Worm (Caenorhabditis elegans): ENCODE measurements around the gene toe-1.

The toe-1 gene

DNA sequence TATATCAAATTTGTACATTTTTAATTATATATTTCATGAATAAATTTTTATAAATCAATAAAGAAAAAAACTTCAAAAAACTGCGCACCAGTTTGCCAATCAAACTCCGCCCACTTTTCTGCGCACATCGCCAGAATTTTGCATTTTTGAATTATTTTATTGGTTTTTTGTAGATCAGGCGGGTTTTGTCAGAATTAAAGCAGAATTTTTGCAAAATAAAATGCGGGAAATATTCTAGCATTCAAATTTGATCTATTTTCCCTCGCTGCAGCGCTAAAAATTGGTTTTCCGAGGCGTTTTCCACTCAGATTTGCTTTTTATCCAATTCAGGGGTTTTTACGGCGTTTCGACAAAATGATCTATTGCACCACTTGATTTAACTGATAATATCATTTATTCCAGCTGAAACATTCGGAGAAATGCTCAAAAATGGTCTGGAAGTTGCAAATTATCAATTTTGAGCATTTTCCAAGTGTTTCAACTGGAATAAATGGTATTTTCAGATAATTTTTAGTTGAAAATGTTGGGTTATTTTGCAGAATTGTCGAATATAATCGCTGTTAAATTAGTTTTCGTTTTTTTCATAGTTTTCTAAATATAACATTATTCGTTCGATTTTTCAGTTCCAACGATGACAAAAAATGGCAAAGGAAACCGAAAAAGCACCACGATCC lies 46.1 kb downstream of the toe-1 start, which contains the start of gene W06B4.1 (continued):
- 0 out of 2 replicates have a peak, but pooled peaks have one; percentile 35 for TF ChIP-seq C17E4.6 (GFP tag; IDR thresholded peaks at IDR 0.05)

DNA sequence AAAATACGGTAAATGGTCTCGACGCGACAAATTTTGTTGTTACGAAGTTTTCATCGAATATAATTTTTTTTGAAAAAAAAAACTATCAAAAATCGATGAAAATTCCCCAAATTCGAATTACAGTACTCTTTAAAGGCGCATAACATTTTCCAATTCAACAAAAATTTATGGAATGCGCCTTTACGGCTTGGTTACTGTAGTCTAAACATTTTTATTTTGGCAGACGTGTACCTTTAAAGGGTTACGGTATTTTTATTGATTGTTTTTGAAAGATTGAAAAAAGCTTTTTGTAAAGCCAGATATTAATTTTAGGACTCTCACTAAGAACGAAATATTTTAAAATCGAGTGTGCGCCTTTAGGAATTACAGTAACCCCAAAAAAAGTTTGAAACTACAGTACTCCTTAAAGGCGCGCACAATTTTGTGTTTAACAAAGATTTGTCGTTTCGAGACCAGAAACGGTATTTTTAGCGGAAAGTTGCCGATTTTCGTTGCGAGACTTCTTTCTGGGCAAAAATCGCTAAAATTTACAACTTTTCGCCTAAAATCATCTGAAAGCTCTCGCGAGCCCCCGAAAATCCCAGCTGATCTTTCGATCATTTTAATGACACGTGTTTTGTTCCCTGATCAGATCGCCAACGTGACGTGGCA lies 49.2 kb downstream of the toe-1 start:
- no peak for TF ChIP-seq nfya-1 (tag; optimal IDR thresholded peaks at IDR 0.05; ENCODE audit: borderline replicate concordance, insufficient read depth)
- TF ChIP-seq tbp1 (GFP tag; optimal IDR thresholded peaks at IDR 0.05): no peak
- peak; percentile 65 for TF ChIP-seq xnd-1 (tag; optimal IDR thresholded peaks at IDR 0.05)
- TF ChIP-seq madf-6 (GFP tag; IDR thresholded peaks at IDR 0.05): peak; percentile 89
- peak; percentile 67 for TF ChIP-seq F33H1.4 (GFP tag; IDR thresholded peaks at IDR 0.05)
- peak; percentile 75 for TF ChIP-seq madf-8 (GFP tag; conservative IDR thresholded peaks at IDR 0.05)
- TF ChIP-seq lin-54 (GFP tag; optimal IDR thresholded peaks at IDR 0.05): peak; percentile 39
- TF ChIP-seq lsl-1 (GFP tag; optimal IDR thresholded peaks at IDR 0.05): peak; percentile 97
- no peak for TF ChIP-seq hmg-1.2 (GFP tag; IDR thresholded peaks at IDR 0.05)
- no peak for TF ChIP-seq F57C9.4 (tag; optimal IDR thresholded peaks at IDR 0.05)
- TF ChIP-seq efl-1 (GFP tag; optimal IDR thresholded peaks at IDR 0.05): peak; percentile 10
- TF ChIP-seq lag-1 (GFP tag; IDR thresholded peaks at IDR 0.05): no peak

DNA sequence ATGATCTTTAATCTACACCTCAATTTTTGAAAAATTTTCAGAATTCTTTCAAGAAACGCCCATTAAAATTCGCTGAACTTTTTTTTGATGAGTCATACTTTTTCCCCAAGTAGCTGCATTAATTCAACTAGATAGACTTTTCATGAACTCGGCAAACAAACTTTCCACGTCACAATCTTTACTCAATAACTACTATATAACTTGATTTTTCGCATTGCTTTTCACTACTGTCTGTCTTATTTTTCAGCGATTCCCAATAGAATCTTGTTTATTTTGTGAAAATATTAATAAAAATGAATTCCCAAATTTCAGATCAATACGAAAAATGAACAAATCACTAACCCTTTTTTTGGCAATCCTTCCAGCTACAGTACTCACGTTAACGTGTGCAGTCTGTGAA lies 53.3 kb downstream of the toe-1 start, which contains the start of gene T05C1.1:
TSS of gene T05C1.1 (plus strand) at position 301 of the 400 bp plus-strand sequence.
- no peak for TF ChIP-seq attf-5 (GFP tag; optimal IDR thresholded peaks at IDR 0.05)
- no peak for TF ChIP-seq ztf-22 (GFP tag; optimal IDR thresholded peaks at IDR 0.05)
- no peak for TF ChIP-seq K12H6.12 (tag; optimal IDR thresholded peaks at IDR 0.05)
- no peak for TF ChIP-seq dpl-1 (GFP tag; optimal IDR thresholded peaks at IDR 0.05)
- no peak for TF ChIP-seq egl-44 (GFP tag; IDR thresholded peaks at IDR 0.05)
- TF ChIP-seq ztf-26 (tag; optimal IDR thresholded peaks at IDR 0.05): no peak
- TF ChIP-seq ets-4 (GFP tag; optimal IDR thresholded peaks at IDR 0.05): no peak
- no peak for TF ChIP-seq hrde-1 (tag; optimal IDR thresholded peaks at IDR 0.05; ENCODE audit: borderline replicate concordance)
- no peak for TF ChIP-seq aptf-3 (GFP tag; IDR thresholded peaks at IDR 0.05)
- no peak for TF ChIP-seq bed-1 (GFP tag; IDR thresholded peaks at IDR 0.05)
- TF ChIP-seq let-526 (GFP tag; IDR thresholded peaks at IDR 0.05): no peak
- TF ChIP-seq attf-3 (GFP tag; conservative IDR thresholded peaks at IDR 0.05): no peak
- no peak for TF ChIP-seq efl-1 (GFP tag; optimal IDR thresholded peaks at IDR 0.05)
- TF ChIP-seq B0261.1 (tag; optimal IDR thresholded peaks at IDR 0.05): no peak
- TF ChIP-seq madf-6 (GFP tag; IDR thresholded peaks at IDR 0.05): no peak
- TF ChIP-seq madf-8 (GFP tag; conservative IDR thresholded peaks at IDR 0.05): no peak
- no peak for TF ChIP-seq F39B2.1 (GFP tag; IDR thresholded peaks at IDR 0.05)
- no peak for TF ChIP-seq mes-4 (tag; optimal IDR thresholded peaks at IDR 0.05)

DNA sequence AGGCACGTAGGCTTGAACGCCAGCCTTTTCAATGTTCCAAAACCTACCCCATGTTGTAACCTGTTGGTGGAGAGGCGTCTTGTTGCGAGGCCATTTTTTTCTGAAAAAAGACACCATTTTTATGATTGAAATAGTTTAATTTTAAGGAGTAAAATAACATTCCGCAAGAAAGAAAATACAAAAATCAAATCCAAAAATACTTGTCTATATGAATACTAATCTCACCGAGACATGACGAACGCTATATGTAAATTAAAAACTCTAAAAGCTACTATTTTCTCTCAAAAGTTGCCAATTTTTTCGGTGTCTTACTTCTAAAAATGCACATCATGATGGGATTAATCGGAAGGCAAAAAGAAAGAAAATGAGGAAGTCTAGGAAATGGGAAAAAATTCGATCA lies 57.1 kb downstream of the toe-1 start, which contains the start of gene T05C1.2:
TSS of gene T05C1.2 (minus strand) at position 101 of the 400 bp plus-strand sequence.
- TF ChIP-seq ccch-3 (GFP tag; optimal IDR thresholded peaks at IDR 0.05): no peak
- TF ChIP-seq lin-54 (GFP tag; optimal IDR thresholded peaks at IDR 0.05): no peak
- no peak for TF ChIP-seq lin-26 (GFP tag; IDR thresholded peaks at IDR 0.05)
- TF ChIP-seq tbx-9 (tag; optimal IDR thresholded peaks at IDR 0.05; ENCODE audit: borderline replicate concordance): no peak
- no peak for TF ChIP-seq ZK185.1 (tag; optimal IDR thresholded peaks at IDR 0.05; ENCODE audit: poor library complexity, severe bottlenecking)
- no peak for TF ChIP-seq hlh-26 (GFP tag; conservative IDR thresholded peaks at IDR 0.05)
- no peak for TF ChIP-seq ceh-58 (GFP tag; IDR thresholded peaks at IDR 0.05)
- TF ChIP-seq B0035.1 (tag; optimal IDR thresholded peaks at IDR 0.05): no peak
- TF ChIP-seq athp-1 (tag; optimal IDR thresholded peaks at IDR 0.05): no peak

Measured in whole organism, young adult.